Fruit fly (Drosophila melanogaster) whole organism, embryonic: Measurements from ENCODE around the gene Lamtor5.

Experiments
- B-H1 ChIP-seq: fragments of 200-800 bp; sonication (Bioruptor generic); IDR thresholded peaks from 3 replicates; pipeline ENCODE4 v1.3.6; 2022; ENCODE audit warnings: missing biosample characterization, missing genetic modification characterization
- CG10267 ChIP-seq: fragments of 200-800 bp; sonication (Bioruptor generic); optimal IDR thresholded peaks from 2 replicates; lab custom pipeline; 2018; ENCODE audit warnings: missing biosample characterization, mild to moderate bottlenecking, missing genetic modification characterization, moderate library complexity
- CG11247 ChIP-seq: fragments of 200-800 bp; sonication (Bioruptor generic); IDR thresholded peaks from 2 replicates; pipeline ENCODE4 v1.3.6; 2022; ENCODE audit warnings: missing biosample characterization, missing genetic modification characterization
- CG14710 ChIP-seq: fragments of 200-800 bp; sonication (Bioruptor generic); optimal IDR thresholded peaks from 3 replicates; lab custom pipeline; 2019; ENCODE audit warnings: missing biosample characterization, mild to moderate bottlenecking, missing genetic modification characterization, moderate library complexity
- CG17829 ChIP-seq: fragments of 200-800 bp; optimal IDR thresholded peaks from 2 replicates; lab custom pipeline; 2019; ENCODE audit warnings: missing biosample characterization, mild to moderate bottlenecking, missing genetic modification characterization, moderate library complexity
- CG18011 ChIP-seq: fragments of 200-800 bp; sonication (Bioruptor generic); optimal IDR thresholded peaks from 2 replicates; lab custom pipeline; 2017; ENCODE audit warnings: missing biosample characterization, missing genetic modification characterization, mild to moderate bottlenecking, moderate library complexity, missing genotype
- CG2712 ChIP-seq: fragments of 200-800 bp; optimal IDR thresholded peaks from 3 replicates; lab custom pipeline; 2019; ENCODE audit warnings: missing biosample characterization, mild to moderate bottlenecking, missing genetic modification characterization, moderate library complexity
- CG31441 ChIP-seq: fragments of 200-800 bp; sonication (Bioruptor generic); IDR thresholded peaks from 2 replicates; pipeline ENCODE4 v1.3.6; 2022; ENCODE audit warnings: missing biosample characterization, missing genetic modification characterization
- CG43689 ChIP-seq: fragments of 200-800 bp; sonication (Bioruptor generic); IDR thresholded peaks from 2 replicates; pipeline ENCODE4 v1.3.6; 2022; ENCODE audit warnings: missing biosample characterization, missing genetic modification characterization
- CG4820 ChIP-seq: fragments of 200-800 bp; sonication (Bioruptor generic); optimal IDR thresholded peaks from 3 replicates; lab custom pipeline; 2016; ENCODE audit warnings: missing biosample characterization, missing genetic modification characterization
- CG6254 ChIP-seq: fragments of 200-800 bp; sonication (Bioruptor generic); optimal IDR thresholded peaks from 3 replicates; lab custom pipeline; 2017; ENCODE audit warnings: mild to moderate bottlenecking, missing biosample characterization, missing genetic modification reagents, missing genetic modification characterization
- CG6272 ChIP-seq: fragments of 200-800 bp; sonication (Bioruptor generic); IDR thresholded peaks from 2 replicates; pipeline ENCODE4 v1.3.6; 2022; ENCODE audit warnings: missing biosample characterization, missing genetic modification characterization
- CG6689 ChIP-seq: fragments of 200-800 bp; sonication (Bioruptor generic); IDR thresholded peaks from 2 replicates; pipeline ENCODE4 v1.3.6; 2022; ENCODE audit warnings: missing biosample characterization, missing genetic modification characterization
- CG9727 ChIP-seq: fragments of 200-800 bp; sonication (Bioruptor generic); optimal IDR thresholded peaks from 3 replicates; lab custom pipeline; 2017; ENCODE audit warnings: missing biosample characterization, mild to moderate bottlenecking, missing genetic modification characterization
- CG9797 ChIP-seq: fragments of 200-800 bp; sonication (Bioruptor generic); optimal IDR thresholded peaks from 3 replicates; lab custom pipeline; 2018; ENCODE audit warnings: missing biosample characterization, mild to moderate bottlenecking, missing genetic modification characterization
- CG9932 ChIP-seq: fragments of 200-800 bp; sonication (Bioruptor generic); IDR thresholded peaks from 2 replicates; pipeline ENCODE4 v1.3.6; 2022; ENCODE audit warnings: missing biosample characterization, missing genetic modification characterization
- Camta ChIP-seq: fragments of 200-800 bp; sonication (Bioruptor generic); optimal IDR thresholded peaks from 2 replicates; lab custom pipeline; 2016; ENCODE audit warnings: missing biosample characterization, missing genetic modification characterization
- Chrac-16 ChIP-seq: fragments of 200-800 bp; sonication (Bioruptor generic); optimal IDR thresholded peaks from 3 replicates; lab custom pipeline; 2016; ENCODE audit warnings: missing biosample characterization, missing genetic modification characterization
- D19A ChIP-seq: fragments of 200-800 bp; optimal IDR thresholded peaks from 3 replicates; lab custom pipeline; 2019; ENCODE audit warnings: missing biosample characterization, mild to moderate bottlenecking, missing genetic modification characterization, moderate library complexity
- Dbx ChIP-seq: fragments of 200-800 bp; sonication (Bioruptor generic); IDR thresholded peaks from 3 replicates; pipeline ENCODE4 v1.3.6; 2022; ENCODE audit warnings: missing biosample characterization, missing genetic modification characterization
- Dek ChIP-seq: fragments of 200-800 bp; sonication (Bioruptor generic); optimal IDR thresholded peaks from 3 replicates; lab custom pipeline; 2019; ENCODE audit warnings: missing biosample characterization, mild to moderate bottlenecking, missing genetic modification characterization, moderate library complexity
- Dip2 ChIP-seq: fragments of 200-800 bp; sonication (Bioruptor generic); IDR thresholded peaks from 2 replicates; pipeline ENCODE4 v1.3.6; 2022; ENCODE audit warnings: missing biosample characterization, missing genetic modification characterization
- Gsc ChIP-seq: fragments of 200-800 bp; sonication (Bioruptor generic); IDR thresholded peaks from 2 replicates; pipeline ENCODE4 v1.3.6; 2022; ENCODE audit warnings: missing biosample characterization, missing genetic modification characterization
- Mes4 ChIP-seq: fragments of 200-800 bp; sonication (Bioruptor generic); optimal IDR thresholded peaks from 2 replicates; lab custom pipeline; 2016; ENCODE audit warnings: missing biosample characterization, missing genetic modification characterization
- Neu2 ChIP-seq: fragments of 200-800 bp; sonication (Bioruptor generic); optimal IDR thresholded peaks from 3 replicates; lab custom pipeline; 2016; ENCODE audit warnings: missing biosample characterization, missing genetic modification characterization, borderline replicate concordance
- Oaz ChIP-seq: fragments of 200-800 bp; sonication (Bioruptor generic); IDR thresholded peaks from 2 replicates; pipeline ENCODE4 v1.3.6; 2022; ENCODE audit warnings: missing biosample characterization, missing genetic modification characterization
- Ravus ChIP-seq: fragments of 200-800 bp; sonication (Bioruptor generic); IDR thresholded peaks from 2 replicates; pipeline ENCODE4 v1.3.6; 2022; ENCODE audit warnings: missing biosample characterization, missing genetic modification characterization
- Rx ChIP-seq: fragments of 200-800 bp; sonication (Bioruptor generic); IDR thresholded peaks from 2 replicates; pipeline ENCODE4 v1.3.6; 2022; ENCODE audit warnings: missing biosample characterization, missing genetic modification characterization
- Ssrp ChIP-seq: fragments of 200-800 bp; sonication (Bioruptor generic); optimal IDR thresholded peaks from 2 replicates; lab custom pipeline; 2018; ENCODE audit warnings: missing biosample characterization, mild to moderate bottlenecking, missing genetic modification characterization, moderate library complexity
- Vsx1 ChIP-seq: fragments of 200-800 bp; sonication (Bioruptor generic); optimal IDR thresholded peaks from 2 replicates; lab custom pipeline; 2017; ENCODE audit warnings: missing biosample characterization, mild to moderate bottlenecking, missing genetic modification characterization, missing genetic modification reagents
- ato ChIP-seq: fragments of 200-800 bp; sonication (Bioruptor generic); IDR thresholded peaks from 2 replicates; pipeline ENCODE4 v1.3.6; 2022; ENCODE audit warnings: missing biosample characterization, missing genetic modification characterization; ENCODE audit not compliant: partially characterized antibody
- az2 ChIP-seq: fragments of 200-800 bp; sonication (Bioruptor generic); optimal IDR thresholded peaks from 3 replicates; lab custom pipeline; 2016; ENCODE audit warnings: missing biosample characterization, missing genetic modification characterization
- cas ChIP-seq: fragments of 200-800 bp; sonication (Bioruptor generic); IDR thresholded peaks from 2 replicates; pipeline ENCODE4 v1.3.6; 2022; ENCODE audit warnings: missing biosample characterization, missing genetic modification characterization
- crc ChIP-seq: fragments of 200-800 bp; sonication (Bioruptor generic); optimal IDR thresholded peaks from 2 replicates; lab custom pipeline; 2016; ENCODE audit warnings: missing biosample characterization, missing genetic modification characterization
- da ChIP-seq: fragments of 200-800 bp; sonication (Bioruptor generic); optimal IDR thresholded peaks from 2 replicates; lab custom pipeline; 2016; ENCODE audit warnings: missing biosample characterization, missing genetic modification characterization
- dmrt11E ChIP-seq: fragments of 200-800 bp; sonication (Bioruptor generic); optimal IDR thresholded peaks from 3 replicates; lab custom pipeline; 2018; ENCODE audit warnings: missing biosample characterization, mild to moderate bottlenecking, missing genetic modification characterization, moderate library complexity
- fd3F ChIP-seq: fragments of 200-800 bp; sonication (Bioruptor generic); optimal IDR thresholded peaks from 2 replicates; lab custom pipeline; 2018; ENCODE audit warnings: missing biosample characterization, mild to moderate bottlenecking, missing genetic modification characterization, moderate library complexity
- gcm2 ChIP-seq: fragments of 200-800 bp; sonication (Bioruptor generic); optimal IDR thresholded peaks from 2 replicates; lab custom pipeline; 2016; ENCODE audit warnings: missing biosample characterization, missing genetic modification characterization
- gro ChIP-seq: fragments of 200-800 bp; sonication (Bioruptor generic); optimal IDR thresholded peaks from 2 replicates; lab custom pipeline; 2016; ENCODE audit warnings: missing biosample characterization, missing genetic modification characterization
- ind ChIP-seq: fragments of 200-800 bp; sonication (Bioruptor generic); optimal IDR thresholded peaks from 3 replicates; lab custom pipeline; 2016; ENCODE audit warnings: missing biosample characterization, missing genetic modification characterization
- insv ChIP-seq, 2 experiments: fragments of 200-800 bp; sonication (Bioruptor generic); optimal IDR thresholded peaks; 3 replicates each; lab custom pipeline; 2016 to 2018; ENCODE audit warnings: missing biosample characterization in 2 of 2, missing genetic modification characterization in 2 of 2
- nom ChIP-seq: fragments of 200-800 bp; sonication (Bioruptor generic); optimal IDR thresholded peaks from 2 replicates; lab custom pipeline; 2017; ENCODE audit warnings: missing biosample characterization, missing genetic modification characterization, mild to moderate bottlenecking, moderate library complexity, missing genetic modification reagents
- pita ChIP-seq: fragments of 200-800 bp; sonication (Bioruptor generic); optimal IDR thresholded peaks from 2 replicates; lab custom pipeline; 2017; ENCODE audit warnings: missing biosample characterization, mild to moderate bottlenecking, missing genetic modification characterization
- pros ChIP-seq: fragments of 200-800 bp; sonication (Bioruptor generic); optimal IDR thresholded peaks from 3 replicates; lab custom pipeline; 2019; ENCODE audit warnings: missing biosample characterization, mild to moderate bottlenecking, missing genetic modification characterization, moderate library complexity
- psq ChIP-seq: fragments of 200-800 bp; sonication (Bioruptor generic); optimal IDR thresholded peaks from 2 replicates; lab custom pipeline; 2017; ENCODE audit warnings: missing biosample characterization, missing genetic modification characterization
- pum ChIP-seq: fragments of 200-800 bp; sonication (Bioruptor generic); optimal IDR thresholded peaks from 2 replicates; lab custom pipeline; 2016; ENCODE audit warnings: missing biosample characterization, missing genetic modification characterization
- sd ChIP-seq: fragments of 200-800 bp; sonication (Bioruptor generic); optimal IDR thresholded peaks from 3 replicates; lab custom pipeline; 2018; ENCODE audit warnings: missing biosample characterization, mild to moderate bottlenecking, missing genetic modification characterization, moderate library complexity
- seq ChIP-seq: fragments of 200-800 bp; sonication (Bioruptor generic); IDR thresholded peaks from 2 replicates; pipeline ENCODE4 v1.3.6; 2022; ENCODE audit warnings: missing biosample characterization, missing genetic modification characterization
- trem ChIP-seq: fragments of 200-800 bp; optimal IDR thresholded peaks from 3 replicates; lab custom pipeline; 2019; ENCODE audit warnings: missing biosample characterization, mild to moderate bottlenecking, missing genetic modification characterization, moderate library complexity
- tx ChIP-seq: fragments of 200-800 bp; sonication (Bioruptor generic); optimal IDR thresholded peaks from 2 replicates; lab custom pipeline; 2016; ENCODE audit warnings: missing biosample characterization, missing genetic modification characterization
- z ChIP-seq: fragments of 200-800 bp; sonication (Bioruptor generic); IDR thresholded peaks from 3 replicates; pipeline ENCODE4 v1.3.6; 2022; ENCODE audit warnings: missing biosample characterization, missing genetic modification characterization

Lamtor5 gene

DNA sequence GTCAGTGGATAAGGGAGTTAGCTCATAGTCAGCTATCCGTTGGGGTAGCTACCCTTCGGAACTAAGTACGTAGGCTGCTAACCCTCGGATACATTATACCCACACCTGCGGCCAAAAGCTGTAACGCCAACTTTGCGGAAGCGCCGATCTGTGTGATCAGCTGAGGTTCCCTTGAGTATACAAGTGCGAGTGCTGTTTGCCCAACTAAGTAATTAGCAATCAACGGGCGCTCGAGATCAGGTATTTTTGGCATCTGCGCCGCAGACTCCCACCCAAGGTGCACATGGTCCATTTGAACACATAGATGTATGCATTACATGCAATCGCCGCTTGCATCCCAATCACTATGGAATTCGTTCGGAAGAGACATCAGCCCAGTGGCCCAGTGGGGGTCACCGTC is 4.7 kb downstream of the Lamtor5 start (continued):
- TF ChIP-seq Gsc (GFP tag; lab: Robert Waterston, UW) (no peak), az2 (no peak), tx (peak; percentile 32), ato (GFP tag; lab: Robert Waterston, UW) (no peak), CG2712 (tag; lab: Kevin White, UChicago) (no peak), CG6689 (peak; percentile 23; the same call in 1 of the 2 replicates), pum (GFP tag; lab: Kevin White, UChicago) (no peak), CG18011 (GFP tag; lab: Kevin White, UChicago) (peak; percentile 43), D19A (tag; lab: Kevin White, UChicago) (no peak), CG9727 (GFP tag; lab: Kevin White, UChicago) (peak; percentile 57), gcm2 (GFP tag; lab: Kevin White, UChicago) (peak; percentile 48), Dbx (GFP tag; lab: Robert Waterston, UW) (peak; percentile 89; the same call in 2 of the 3 replicates), CG9797 (GFP tag; lab: Kevin White, UChicago) (no peak), Chrac-16 (GFP tag; lab: Kevin White, UChicago) (no peak), CG11247 (GFP tag; lab: Robert Waterston, UW) (peak; percentile 78), Dip2 (GFP tag; lab: Robert Waterston, UW) (no peak), sd (tag; lab: Kevin White, UChicago) (peak; percentile 56), fd3F (peak; percentile 69), Oaz (no peak), Vsx1 (peak; percentile 72), CG10267 (tag; lab: Kevin White, UChicago) (no peak), CG43689 (peak; percentile 60; the same call in 1 of the 2 replicates), seq (peak; percentile 88), CG9932 (GFP tag; lab: Robert Waterston, UW) (peak; percentile 52), CG31441 (GFP tag; lab: Robert Waterston, UW) (no peak), cas (GFP tag; lab: Robert Waterston, UW) (peak; percentile 66; the same call in 1 of the 2 replicates), CG6254 (GFP tag; lab: Kevin White, UChicago) (no peak), CG6272 (GFP tag; lab: Robert Waterston, UW) (no peak), gro (peak; percentile 80), da (GFP tag; lab: Kevin White, UChicago) (peak; percentile 46), Camta (GFP tag; lab: Kevin White, UChicago) (peak; percentile 59), CG17829 (tag; lab: Kevin White, UChicago) (no peak), crc (GFP tag; lab: Kevin White, UChicago) (peak; percentile 50), Ravus (GFP tag; lab: Robert Waterston, UW) (no peak; the same call in 1 of the 2 replicates), B-H1 (peak; percentile 38; the same call in 1 of the 3 replicates), Mes4 (GFP tag; lab: Kevin White, UChicago) (peak; percentile 49), ind (GFP tag; lab: Kevin White, UChicago) (peak; percentile 10), Ssrp (tag; lab: Kevin White, UChicago) (no peak), CG14710 (no peak), Rx (no peak), psq (GFP tag; lab: Kevin White, UChicago) (peak; percentile 6), Neu2 (no peak), dmrt11E (tag; lab: Kevin White, UChicago) (no peak), z (GFP tag; lab: Robert Waterston, UW) (0 out of 3 replicates have a peak, but pooled peaks have one; percentile 41), pros (GFP tag; lab: Kevin White, UChicago) (no peak), Dek (tag; lab: Kevin White, UChicago) (peak; percentile 77), insv (GFP tag; optimal IDR thresholded peaks at IDR 0.05; lab: Kevin White, UChicago) (peak in 1 of 2 experiments; percentile 51), pita (GFP tag; lab: Kevin White, UChicago) (no peak), nom (no peak), trem (no peak), CG4820 (GFP tag; lab: Kevin White, UChicago) (no peak)
